Fruit fly (Drosophila melanogaster): ENCODE data around the gene CG3513.
A peak's percentile ranks its signal among the peaks of the same experiment; 100 is the strongest.

- TF ChIP-seq CG32006 (GFP tag; optimal IDR thresholded peaks at IDR 0.05): no peak
- no peak for TF ChIP-seq CG8319 (GFP tag; optimal IDR thresholded peaks at IDR 0.05)
- TF ChIP-seq CG3919 (GFP tag; optimal IDR thresholded peaks at IDR 0.05): peak; percentile 21
- peak; percentile 41 for TF ChIP-seq Hr39 (GFP tag; optimal IDR thresholded peaks at IDR 0.05)
- TF ChIP-seq dsx (GFP tag; optimal IDR thresholded peaks at IDR 0.05; ENCODE audit: poor library complexity, severe bottlenecking): peak; percentile 46
- no peak for TF ChIP-seq fkh (GFP tag; optimal IDR thresholded peaks at IDR 0.05)
- peak; percentile 11 for TF ChIP-seq OdsH (GFP tag; optimal IDR thresholded peaks at IDR 0.05)
- TF ChIP-seq CG4318 (GFP tag; optimal IDR thresholded peaks at IDR 0.05): no peak
Measured at dm6 chr2L:3712949-3713416, 20.0 kb upstream of the CG3513 start, which contains the start of the genes CG31955 and CG2818.

Measured in whole organism, prepupa.